Worm (Caenorhabditis elegans): ENCODE results near the gene T25E12.16.

DNA sequence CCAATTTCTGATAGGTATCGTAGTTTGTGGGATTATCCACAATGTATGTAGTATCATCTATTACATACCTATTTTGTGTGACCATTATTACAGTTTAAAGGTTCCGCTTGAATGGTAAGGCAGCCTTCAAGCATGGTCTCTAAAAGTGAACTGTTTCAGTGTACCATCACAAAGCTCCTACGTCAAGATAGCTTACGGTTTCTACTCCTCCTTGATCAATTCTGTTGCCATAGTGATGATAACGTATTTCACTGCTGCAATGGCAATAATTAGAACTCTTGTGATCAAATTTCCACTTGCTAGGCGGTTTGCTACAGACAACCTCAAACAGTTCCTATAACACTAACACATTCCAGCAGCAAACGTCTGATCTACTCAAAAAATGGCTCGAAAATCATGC, 50.2 kb downstream of the T25E12.16 start:
- TF ChIP-seq nhr-120 (GFP tag; IDR thresholded peaks at IDR 0.05) (no peak), Y95B8A.8 (GFP tag; IDR thresholded peaks at IDR 0.05) (no peak), snpc-4 (GFP tag; optimal IDR thresholded peaks at IDR 0.05) (no peak), snpc-4 (tag; optimal IDR thresholded peaks at IDR 0.05) (no peak), pha-4 (tag; optimal IDR thresholded peaks at IDR 0.05) (no peak), hrde-1 (tag; optimal IDR thresholded peaks at IDR 0.05; ENCODE audit: borderline replicate concordance) (no peak), dox-1 (GFP tag; IDR thresholded peaks at IDR 0.05) (no peak)

Data from whole organism, young adult.